Fruit fly (Drosophila melanogaster) whole organism, adult: ENCODE data around the gene CG43055.

Experiments
- CG11617 ChIP-seq: fragments of 200-800 bp; sonication (Bioruptor generic); optimal IDR thresholded peaks from 2 replicates; lab custom pipeline; 2017; ENCODE audit warnings: mild to moderate bottlenecking, missing biosample characterization, missing genetic modification reagents, missing genetic modification characterization
- CG12768 ChIP-seq: fragments of 200-800 bp; sonication (Bioruptor generic); optimal IDR thresholded peaks from 2 replicates; lab custom pipeline; 2017; ENCODE audit warnings: missing biosample characterization, missing genetic modification characterization, mild to moderate bottlenecking, moderate library complexity, missing genetic modification reagents
- CG14711 ChIP-seq: fragments of 200-800 bp; sonication (Bioruptor generic); optimal IDR thresholded peaks from 2 replicates; lab custom pipeline; 2018; ENCODE audit warnings: missing biosample characterization, mild to moderate bottlenecking, missing genetic modification characterization, moderate library complexity
- CG1620 ChIP-seq: fragments of 200-800 bp; sonication (Bioruptor generic); optimal IDR thresholded peaks from 2 replicates; lab custom pipeline; 2016; ENCODE audit warnings: missing biosample characterization, missing genetic modification characterization
- CG33017 ChIP-seq: fragments of 200-800 bp; sonication (Bioruptor generic); optimal IDR thresholded peaks from 2 replicates; lab custom pipeline; 2018; ENCODE audit warnings: missing biosample characterization, mild to moderate bottlenecking, missing genetic modification characterization, moderate library complexity
- CG5204 ChIP-seq: fragments of 200-800 bp; sonication (Bioruptor generic); optimal IDR thresholded peaks from 2 replicates; lab custom pipeline; 2016; ENCODE audit warnings: missing biosample characterization, missing genetic modification characterization
- CG7045 ChIP-seq: fragments of 200-800 bp; sonication (Bioruptor generic); optimal IDR thresholded peaks from 2 replicates; lab custom pipeline; 2017; ENCODE audit warnings: missing biosample characterization, mild to moderate bottlenecking, missing genetic modification characterization
- CG7101 ChIP-seq: fragments of 200-800 bp; sonication (Bioruptor generic); optimal IDR thresholded peaks from 2 replicates; lab custom pipeline; 2018; ENCODE audit warnings: missing biosample characterization, mild to moderate bottlenecking, missing genetic modification characterization, moderate library complexity
- Clk ChIP-seq: fragments of 200-800 bp; sonication (Bioruptor generic); optimal IDR thresholded peaks from 2 replicates; lab custom pipeline; 2017; ENCODE audit warnings: missing biosample characterization, missing genetic modification characterization
- Crg-1 ChIP-seq: fragments of 200-800 bp; sonication (Bioruptor generic); optimal IDR thresholded peaks from 2 replicates; lab custom pipeline; 2016; ENCODE audit warnings: missing biosample characterization, missing genetic modification characterization
- Hr96 ChIP-seq: fragments of 200-800 bp; sonication (Bioruptor generic); optimal IDR thresholded peaks from 2 replicates; lab custom pipeline; 2016; ENCODE audit warnings: missing biosample characterization, missing genetic modification characterization
- Mnt ChIP-seq: fragments of 200-800 bp; sonication (Bioruptor generic); optimal IDR thresholded peaks from 2 replicates; lab custom pipeline; 2016; ENCODE audit warnings: missing biosample characterization, mild to moderate bottlenecking, missing genetic modification characterization
- bab1 ChIP-seq: fragments of 200-800 bp; sonication (Bioruptor generic); optimal IDR thresholded peaks from 3 replicates; lab custom pipeline; 2019; ENCODE audit warnings: missing biosample characterization, mild to moderate bottlenecking, missing genetic modification characterization, moderate library complexity
- cic ChIP-seq: fragments of 200-800 bp; sonication (Bioruptor generic); optimal IDR thresholded peaks from 2 replicates; lab custom pipeline; 2017; ENCODE audit warnings: missing biosample characterization, mild to moderate bottlenecking, missing genetic modification characterization, moderate library complexity
- cnc ChIP-seq, 2 experiments: fragments of >200 bp; optimal IDR thresholded peaks; 2 replicates each; lab custom pipeline; 2017
- kay ChIP-seq: fragments of 200-800 bp; sonication (Bioruptor generic); peaks from one replicate; lab custom pipeline; 2016; ENCODE audit warnings: missing biosample characterization, missing genetic modification characterization, borderline replicate concordance
- ovo ChIP-seq: fragments of 200-800 bp; sonication (Bioruptor generic); optimal IDR thresholded peaks from 2 replicates; lab custom pipeline; 2016; ENCODE audit warnings: missing biosample characterization, missing genetic modification characterization
- pad ChIP-seq: fragments of 200-800 bp; sonication (Bioruptor generic); optimal IDR thresholded peaks from 3 replicates; lab custom pipeline; 2017; ENCODE audit warnings: missing biosample characterization, missing genetic modification characterization, mild to moderate bottlenecking, moderate library complexity, missing genetic modification reagents
- tj ChIP-seq: fragments of 200-800 bp; sonication (Bioruptor generic); optimal IDR thresholded peaks from 3 replicates; lab custom pipeline; 2017; ENCODE audit warnings: missing biosample characterization, mild to moderate bottlenecking, missing genetic modification characterization, moderate library complexity
- toe ChIP-seq: fragments of 200-800 bp; sonication (Bioruptor generic); optimal IDR thresholded peaks from 2 replicates; lab custom pipeline; 2016; ENCODE audit warnings: missing biosample characterization, missing genetic modification characterization

CG43055 gene

DNA sequence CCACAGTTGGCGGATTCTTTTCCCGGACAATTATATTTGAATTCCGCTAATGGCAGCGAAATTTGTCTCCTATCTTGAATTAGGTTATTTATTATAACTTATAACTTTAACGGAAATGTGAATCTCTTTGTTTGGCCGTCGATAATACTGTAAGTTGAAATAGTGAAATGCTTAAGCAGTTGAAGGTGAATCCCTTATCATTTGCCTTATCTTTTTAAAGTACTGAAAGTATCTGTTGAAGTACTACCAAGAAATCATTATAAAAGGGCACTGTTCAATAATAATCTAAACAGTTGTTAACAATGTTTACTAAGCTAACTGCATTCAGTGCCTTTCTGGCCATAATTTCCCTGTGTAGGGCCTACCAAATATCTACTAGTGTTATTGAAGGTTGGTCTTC is at the start of gene CG43055:
Gene CG43055 (plus strand): TSS at position 301 of the 400 bp plus-strand sequence.
- no peak for TF ChIP-seq Hr96 (GFP tag; lab: Kevin White, UChicago)
- no peak for TF ChIP-seq bab1
- TF ChIP-seq Mnt (GFP tag; lab: Kevin White, UChicago), result no peak
- TF ChIP-seq kay (GFP tag; lab: Kevin White, UChicago), result no peak
- TF ChIP-seq cnc (optimal IDR thresholded peaks at IDR 0.05; lab: Kevin White, UChicago), result no peak
- no peak for TF ChIP-seq CG5204 (GFP tag; lab: Kevin White, UChicago)
- TF ChIP-seq CG7045 (GFP tag; lab: Kevin White, UChicago), result no peak
- TF ChIP-seq ovo (GFP tag; lab: Kevin White, UChicago), result no peak
- TF ChIP-seq tj (GFP tag; lab: Kevin White, UChicago), result no peak

DNA sequence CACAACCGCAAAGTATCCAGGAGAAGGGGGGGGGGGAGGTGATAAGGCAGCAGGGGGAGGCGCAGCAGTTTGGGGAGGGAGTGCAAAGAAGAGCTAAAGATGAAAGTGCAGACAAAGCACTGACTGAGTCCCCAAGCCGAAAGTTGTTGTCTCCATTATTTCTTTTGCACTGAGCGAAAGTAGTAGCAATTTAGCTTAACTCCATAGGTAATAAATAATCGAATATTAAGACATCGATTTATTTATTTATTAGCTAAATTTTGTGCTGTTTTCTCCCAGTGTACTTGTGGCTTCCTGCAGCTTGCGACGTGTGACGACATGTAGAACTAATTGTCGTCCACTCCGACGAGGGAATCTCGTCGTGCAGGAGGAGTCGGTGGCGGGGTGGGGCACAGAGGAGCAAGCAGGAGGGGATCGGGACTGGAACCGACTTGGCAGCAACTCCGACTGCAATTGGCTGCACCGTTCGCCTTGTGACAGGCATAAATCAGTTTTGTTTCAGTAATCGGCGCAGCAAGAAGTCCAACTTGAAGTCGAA is 49.4 kb upstream of the CG43055 start, which contains the start of gene Traf4:
Gene Traf4 (plus strand): TSS at position 488 of the 538 bp plus-strand sequence.
- no peak for TF ChIP-seq pad
- no peak for TF ChIP-seq CG5204 (GFP tag; lab: Kevin White, UChicago)
- TF ChIP-seq CG7101 (tag; lab: Kevin White, UChicago), result no peak
- no peak for TF ChIP-seq CG14711
- no peak for TF ChIP-seq CG12768
- TF ChIP-seq toe (GFP tag; lab: Kevin White, UChicago), result no peak
- no peak for TF ChIP-seq Crg-1
- no peak for TF ChIP-seq ovo (GFP tag; lab: Kevin White, UChicago)
- TF ChIP-seq Mnt (GFP tag; lab: Kevin White, UChicago), result no peak
- no peak for TF ChIP-seq kay (GFP tag; lab: Kevin White, UChicago)
- TF ChIP-seq Hr96 (GFP tag; lab: Kevin White, UChicago), result no peak
- no peak for TF ChIP-seq bab1
- TF ChIP-seq CG33017 (tag; lab: Kevin White, UChicago), result no peak
- TF ChIP-seq CG1620 (GFP tag; lab: Kevin White, UChicago), result no peak
- TF ChIP-seq CG11617 (GFP tag; lab: Kevin White, UChicago), result no peak
- no peak for TF ChIP-seq CG7045 (GFP tag; lab: Kevin White, UChicago)

DNA sequence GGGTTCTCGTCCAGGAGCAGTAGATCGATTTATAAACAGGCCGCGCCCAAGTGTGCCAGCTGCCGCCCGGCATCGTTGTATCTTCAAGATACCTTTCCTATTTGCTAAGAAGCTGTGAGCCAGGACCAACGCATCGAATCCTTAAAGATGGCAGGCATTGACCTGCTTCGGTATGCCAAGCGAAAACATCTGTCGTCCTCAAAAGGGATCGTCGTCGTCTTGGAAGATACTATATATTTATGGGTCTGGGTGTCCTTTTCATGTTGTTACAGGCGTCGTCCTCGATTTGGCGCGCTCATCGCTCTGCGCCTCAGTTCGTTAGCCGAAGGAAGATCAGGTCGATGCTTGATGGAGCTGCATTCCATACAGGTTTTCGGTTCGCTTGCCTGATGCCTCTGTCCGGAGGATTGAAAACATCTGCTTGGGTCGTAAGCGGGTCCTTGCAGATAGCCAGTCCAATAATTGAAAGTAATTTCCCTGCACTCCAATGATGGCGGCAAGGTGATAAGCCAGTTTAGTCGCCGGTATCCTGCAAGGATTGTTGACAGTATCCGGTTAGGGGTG is 47.2 kb upstream of the CG43055 start:
- no peak for TF ChIP-seq CG14711
- TF ChIP-seq CG7045 (GFP tag; lab: Kevin White, UChicago), result no peak
- TF ChIP-seq Hr96 (GFP tag; lab: Kevin White, UChicago), result no peak
- TF ChIP-seq CG12768, result no peak
- TF ChIP-seq CG1620 (GFP tag; lab: Kevin White, UChicago), result no peak
- no peak for TF ChIP-seq tj (GFP tag; lab: Kevin White, UChicago)
- no peak for TF ChIP-seq Clk (GFP tag; lab: Kevin White, UChicago)
- TF ChIP-seq CG11617 (GFP tag; lab: Kevin White, UChicago), result no peak
- no peak for TF ChIP-seq CG5204 (GFP tag; lab: Kevin White, UChicago)
- no peak for TF ChIP-seq cic
- TF ChIP-seq bab1, result no peak
- no peak for TF ChIP-seq pad
- no peak for TF ChIP-seq ovo (GFP tag; lab: Kevin White, UChicago)

DNA sequence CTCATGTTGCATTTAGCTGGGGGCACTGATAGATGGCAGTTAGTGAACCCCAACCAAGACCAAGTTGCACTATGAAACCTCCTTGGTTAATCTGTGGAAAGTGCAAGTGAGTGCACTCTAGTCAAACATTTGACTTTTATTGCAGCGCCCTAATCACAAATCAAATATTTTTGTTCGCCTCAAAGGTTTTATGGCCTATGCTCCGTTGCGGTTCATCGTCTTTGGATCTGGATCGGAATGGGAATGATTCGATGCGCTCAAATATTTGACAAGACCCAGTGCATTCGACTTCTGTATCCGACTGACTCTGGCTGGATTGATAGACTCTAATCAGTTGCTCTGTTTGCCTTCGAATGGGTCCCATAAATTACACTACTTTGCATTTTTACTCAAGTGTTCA is 46.0 kb upstream of the CG43055 start:
- no peak for TF ChIP-seq kay (GFP tag; lab: Kevin White, UChicago)
- no peak for TF ChIP-seq CG1620 (GFP tag; lab: Kevin White, UChicago)
- no peak for TF ChIP-seq cnc (optimal IDR thresholded peaks at IDR 0.05; lab: Kevin White, UChicago)
- TF ChIP-seq Clk (GFP tag; lab: Kevin White, UChicago), result no peak

DNA sequence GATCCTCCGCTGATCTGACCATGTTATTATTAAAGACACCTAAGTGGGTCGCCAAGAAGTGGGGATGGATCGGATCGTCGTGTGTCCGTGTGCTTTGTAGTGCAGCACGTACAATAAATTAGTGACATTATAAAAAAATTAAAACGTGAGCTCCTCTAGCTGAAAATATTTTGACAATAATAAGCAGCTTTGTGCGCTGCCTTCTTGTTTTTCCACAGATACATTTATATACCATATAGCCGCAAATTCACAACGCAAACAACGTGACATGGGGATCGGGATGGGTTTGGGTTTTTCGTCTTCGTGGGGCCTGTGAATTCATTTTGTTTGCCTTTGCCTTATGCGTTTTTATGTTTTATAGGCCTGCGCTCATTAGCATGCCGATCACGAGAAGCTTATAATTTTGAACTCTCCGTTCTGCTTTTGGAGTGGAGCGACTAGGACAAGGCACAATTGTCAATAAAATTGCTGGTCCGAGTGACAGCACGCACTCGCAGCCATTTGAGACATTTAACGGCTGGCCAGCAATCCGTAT is 45.1 kb upstream of the CG43055 start:
- TF ChIP-seq Crg-1 (no peak), cic (no peak), CG33017 (tag; lab: Kevin White, UChicago) (no peak), cnc (optimal IDR thresholded peaks at IDR 0.05; lab: Kevin White, UChicago) (no peak), kay (GFP tag; lab: Kevin White, UChicago) (no peak), CG5204 (GFP tag; lab: Kevin White, UChicago) (no peak), bab1 (no peak), CG1620 (GFP tag; lab: Kevin White, UChicago) (no peak), tj (GFP tag; lab: Kevin White, UChicago) (no peak), pad (no peak), CG7101 (tag; lab: Kevin White, UChicago) (no peak), toe (GFP tag; lab: Kevin White, UChicago) (no peak), ovo (GFP tag; lab: Kevin White, UChicago) (no peak), Mnt (GFP tag; lab: Kevin White, UChicago) (no peak), Hr96 (GFP tag; lab: Kevin White, UChicago) (no peak), CG11617 (GFP tag; lab: Kevin White, UChicago) (no peak)

DNA sequence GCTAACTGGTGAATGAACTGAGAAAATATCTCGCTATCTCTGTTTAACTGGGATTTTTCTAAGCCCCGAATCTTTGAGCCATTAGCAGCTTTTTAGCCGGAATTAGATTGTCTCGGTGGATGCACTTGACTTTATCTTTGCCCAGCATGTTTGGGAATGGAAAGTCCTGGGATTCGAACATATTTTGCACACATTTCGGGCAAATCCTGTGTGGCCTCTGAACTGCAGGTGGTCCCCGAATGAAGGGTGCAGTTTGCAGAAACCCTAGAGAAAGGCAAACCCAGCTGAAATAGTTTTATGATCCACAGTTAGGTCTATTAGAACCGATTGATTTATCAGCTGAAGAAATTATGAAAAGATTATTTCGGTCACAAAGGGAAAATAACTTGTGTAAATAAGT is 44.3 kb upstream of the CG43055 start:
- TF ChIP-seq Mnt (GFP tag; lab: Kevin White, UChicago), result no peak
- TF ChIP-seq CG12768, result no peak
- TF ChIP-seq CG11617 (GFP tag; lab: Kevin White, UChicago), result no peak
- TF ChIP-seq Clk (GFP tag; lab: Kevin White, UChicago), result no peak
- TF ChIP-seq ovo (GFP tag; lab: Kevin White, UChicago), result no peak
- TF ChIP-seq CG33017 (tag; lab: Kevin White, UChicago), result no peak
- no peak for TF ChIP-seq toe (GFP tag; lab: Kevin White, UChicago)
- TF ChIP-seq CG14711, result no peak
- TF ChIP-seq CG7045 (GFP tag; lab: Kevin White, UChicago), result no peak
- no peak for TF ChIP-seq CG1620 (GFP tag; lab: Kevin White, UChicago)
- no peak for TF ChIP-seq bab1
- no peak for TF ChIP-seq CG7101 (tag; lab: Kevin White, UChicago)
- TF ChIP-seq Crg-1, result no peak
- TF ChIP-seq kay (GFP tag; lab: Kevin White, UChicago), result no peak
- no peak for TF ChIP-seq cic
- no peak for TF ChIP-seq CG5204 (GFP tag; lab: Kevin White, UChicago)
- TF ChIP-seq tj (GFP tag; lab: Kevin White, UChicago), result no peak
- TF ChIP-seq cnc (optimal IDR thresholded peaks at IDR 0.05; lab: Kevin White, UChicago), result no peak
- TF ChIP-seq Hr96 (GFP tag; lab: Kevin White, UChicago), result no peak
